Fruit fly (Drosophila melanogaster): ENCODE measurements around the gene CG15747.

The CG15747 gene

DNA sequence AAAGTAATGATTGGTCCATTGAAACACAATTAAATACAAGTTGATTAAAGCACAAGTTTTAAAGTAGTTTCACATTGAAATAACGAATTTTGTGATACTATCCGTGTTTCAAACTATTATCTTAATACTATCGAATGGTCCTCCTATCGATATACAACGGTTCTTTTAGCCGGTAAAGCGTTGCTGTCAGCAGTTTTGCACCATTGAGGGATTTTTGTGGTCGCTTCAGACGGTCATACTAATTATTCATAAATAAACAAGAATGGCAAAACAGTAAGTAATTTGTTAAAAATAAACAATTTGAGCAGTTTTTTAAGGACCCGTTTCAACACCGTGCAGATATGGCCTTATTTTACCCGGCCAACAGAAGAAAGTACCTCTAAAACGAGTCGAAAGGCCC is at the start of gene CG15747:
Gene CG15747 (plus strand): TSS at position 206 of the 400 bp plus-strand sequence.
- TF ChIP-seq noc (tag; optimal IDR thresholded peaks at IDR 0.05): no peak

DNA sequence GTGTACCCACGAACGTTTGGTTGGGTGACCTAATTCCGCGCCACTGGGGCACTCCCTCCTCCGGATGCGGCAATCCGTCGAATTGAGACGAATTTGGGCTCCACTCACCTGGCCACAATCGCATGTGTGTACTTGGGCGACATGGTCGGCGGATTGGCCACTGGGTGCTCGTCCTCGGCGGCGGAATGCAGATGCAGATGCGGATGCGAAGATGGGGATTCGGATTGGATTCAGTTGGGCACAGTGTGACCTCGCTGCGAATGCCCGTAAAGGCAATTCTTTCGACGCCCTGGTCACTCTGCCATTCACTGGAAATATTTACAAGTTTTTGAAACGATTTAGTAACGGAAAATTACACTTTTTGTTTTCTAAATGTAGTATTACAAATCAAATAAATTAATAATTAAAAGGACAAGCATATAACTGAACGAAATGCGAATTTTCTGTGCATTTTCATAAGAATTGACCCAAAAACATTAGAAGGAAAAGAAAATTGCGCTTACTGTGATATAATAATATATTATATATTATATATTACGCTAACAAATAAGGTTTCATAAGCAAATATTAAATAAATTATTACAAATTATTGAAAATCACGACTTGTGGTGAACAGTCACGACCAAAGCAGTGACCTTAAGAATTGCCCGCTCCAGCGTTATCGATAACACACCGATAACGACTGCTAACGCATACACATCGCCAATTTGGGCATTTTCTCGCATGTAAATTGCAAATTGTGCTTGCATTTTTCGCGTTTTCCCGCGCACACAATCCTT is 41.5 kb upstream of the CG15747 start, which contains the start of gene CG1622:
Gene CG1622 (plus strand): TSS at position 678 of the 779 bp plus-strand sequence.
- no peak for TF ChIP-seq noc (tag; optimal IDR thresholded peaks at IDR 0.05)

dm6 chrX:13300835-13301502 is 37.1 kb upstream of the CG15747 start:
- no peak for TF ChIP-seq noc (tag; optimal IDR thresholded peaks at IDR 0.05)

dm6 chrX:13302315-13302614 is 35.9 kb upstream of the CG15747 start, which contains the start of gene CG1764:
Gene CG1764 (minus strand): TSS chrX:13302415.
- TF ChIP-seq noc (tag; optimal IDR thresholded peaks at IDR 0.05): no peak

DNA sequence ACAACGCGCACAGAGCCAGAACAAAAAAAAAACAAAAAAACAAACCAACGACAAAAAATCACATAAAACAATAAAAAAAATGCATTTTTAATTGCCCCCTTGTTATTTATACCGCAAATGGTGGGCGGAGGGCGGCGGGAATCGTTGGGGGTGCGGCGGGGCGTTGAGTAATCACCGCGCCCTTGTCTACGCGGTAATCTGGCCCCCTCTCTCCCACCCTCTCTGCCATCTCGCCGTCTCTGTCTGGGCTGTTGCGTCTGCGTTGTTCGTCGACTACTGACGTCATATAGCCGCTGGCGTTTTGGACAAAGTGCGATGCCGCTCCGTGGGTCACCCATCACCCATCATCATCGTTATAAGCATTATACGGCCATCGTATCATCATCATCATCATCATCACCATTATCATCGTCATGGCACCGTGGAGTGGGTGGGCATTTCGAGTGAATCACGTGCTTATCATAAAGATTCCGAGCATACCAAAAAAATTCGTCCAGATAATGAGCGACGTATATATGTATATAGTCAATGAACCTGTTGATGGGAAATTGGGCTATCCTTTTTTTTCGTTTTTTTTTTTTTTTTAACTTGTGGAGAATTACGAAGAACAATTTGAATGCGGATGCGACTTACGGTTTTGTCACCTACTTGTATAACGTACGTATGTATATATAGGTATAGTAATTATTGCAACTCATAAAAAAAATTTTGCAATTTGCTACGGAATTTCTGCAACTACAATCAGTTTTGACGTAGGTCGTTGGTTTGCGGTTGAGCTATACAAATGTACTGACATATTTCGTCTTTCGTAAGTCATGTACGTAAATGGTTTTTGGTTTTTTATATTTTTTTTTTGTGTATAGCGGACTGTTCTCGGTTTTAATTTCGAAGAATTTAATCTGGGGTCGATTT is 35.2 kb upstream of the CG15747 start:
- no peak for TF ChIP-seq noc (tag; optimal IDR thresholded peaks at IDR 0.05)

dm6 chrX:13303527-13303655 is 34.7 kb upstream of the CG15747 start, which contains the start of gene IP3K2:
Gene IP3K2 (plus strand): TSS chrX:13303633.
- TF ChIP-seq noc (tag; optimal IDR thresholded peaks at IDR 0.05): no peak

dm6 chrX:13303656-13304647 is 34.2 kb upstream of the CG15747 start:
- no peak for TF ChIP-seq noc (tag; optimal IDR thresholded peaks at IDR 0.05)

DNA sequence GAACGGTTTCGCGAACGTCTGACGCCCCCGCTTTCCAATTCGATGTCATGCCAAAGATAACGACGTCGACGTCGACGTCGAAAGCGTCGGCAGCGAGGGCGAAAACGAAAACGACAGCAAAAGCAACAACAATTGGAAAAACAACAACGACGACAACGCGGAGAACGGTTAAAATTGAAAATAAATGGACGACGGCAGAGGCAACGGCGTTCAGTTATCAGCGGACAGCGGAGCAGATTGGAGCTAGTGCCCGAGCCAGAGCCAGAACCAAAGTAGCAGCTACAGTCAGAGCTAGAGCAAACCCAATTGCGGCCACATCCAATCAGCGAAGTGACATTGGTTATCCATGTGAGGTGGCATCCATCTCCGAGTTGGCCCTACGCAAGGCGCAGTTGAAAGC is 32.8 kb upstream of the CG15747 start:
- no peak for TF ChIP-seq noc (tag; optimal IDR thresholded peaks at IDR 0.05)

- peak; percentile 14 for TF ChIP-seq noc (tag; optimal IDR thresholded peaks at IDR 0.05)
Observed at dm6 chrX:13307189-13307588, 30.9 kb upstream of the CG15747 start.

- TF ChIP-seq noc (tag; optimal IDR thresholded peaks at IDR 0.05): no peak
Observed at dm6 chrX:13310764-13311163, 27.4 kb upstream of the CG15747 start.

DNA sequence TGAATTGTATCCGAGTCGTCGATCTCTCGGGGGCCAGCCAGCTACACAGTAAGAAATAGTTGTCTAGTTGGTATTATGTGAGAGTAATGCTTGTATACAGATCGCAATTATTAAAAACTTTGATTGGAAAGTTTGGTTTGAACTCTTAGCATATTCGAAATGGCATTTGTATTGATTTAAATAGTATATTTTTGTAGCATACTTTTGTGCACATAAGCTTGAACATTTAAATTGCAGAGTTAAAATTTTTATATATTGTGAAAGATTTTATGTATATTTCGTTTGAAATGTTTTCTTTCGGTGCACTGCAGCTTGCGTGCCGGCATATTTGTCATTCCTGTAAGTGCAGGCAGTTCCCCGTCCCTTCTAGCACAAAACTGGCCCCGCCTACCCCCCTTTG is 25.9 kb upstream of the CG15747 start:
- TF ChIP-seq noc (tag; optimal IDR thresholded peaks at IDR 0.05): no peak

- TF ChIP-seq noc (tag; optimal IDR thresholded peaks at IDR 0.05): no peak
Observed at dm6 chrX:13313133-13313532, 25.0 kb upstream of the CG15747 start.

dm6 chrX:13314323-13314722 is 23.8 kb upstream of the CG15747 start:
- TF ChIP-seq noc (tag; optimal IDR thresholded peaks at IDR 0.05): no peak

dm6 chrX:13314789-13315462 is 23.2 kb upstream of the CG15747 start:
- TF ChIP-seq noc (tag; optimal IDR thresholded peaks at IDR 0.05): no peak

dm6 chrX:13315463-13315817 is 22.7 kb upstream of the CG15747 start:
- no peak for TF ChIP-seq noc (tag; optimal IDR thresholded peaks at IDR 0.05)

Data from whole organism, larva.